Fruit fly (Drosophila melanogaster) whole organism, embryonic: Measurements from ENCODE around the gene CG33346.

Experiments
- Bgb ChIP-seq: fragments of 200-800 bp; sonication (Bioruptor generic); IDR thresholded peaks from 2 replicates; pipeline ENCODE4 v1.3.6; 2022; ENCODE audit warnings: missing biosample characterization, missing genetic modification characterization; ENCODE audit not compliant: partially characterized antibody
- CG10267 ChIP-seq: fragments of 200-800 bp; sonication (Bioruptor generic); optimal IDR thresholded peaks from 2 replicates; lab custom pipeline; 2018; ENCODE audit warnings: missing biosample characterization, mild to moderate bottlenecking, missing genetic modification characterization, moderate library complexity
- CG11456 ChIP-seq: fragments of 200-800 bp; sonication (Bioruptor generic); IDR thresholded peaks from 3 replicates; pipeline ENCODE4 v1.3.6; 2022; ENCODE audit warnings: missing biosample characterization, missing genetic modification characterization
- CG12769 ChIP-seq: fragments of 200-800 bp; sonication (Bioruptor generic); optimal IDR thresholded peaks from 2 replicates; lab custom pipeline; 2019; ENCODE audit warnings: missing biosample characterization, mild to moderate bottlenecking, missing genetic modification characterization, moderate library complexity
- CG14710 ChIP-seq: fragments of 200-800 bp; sonication (Bioruptor generic); optimal IDR thresholded peaks from 3 replicates; lab custom pipeline; 2019; ENCODE audit warnings: missing biosample characterization, mild to moderate bottlenecking, missing genetic modification characterization, moderate library complexity
- CG17186 ChIP-seq: fragments of 200-800 bp; sonication (Bioruptor generic); optimal IDR thresholded peaks from 3 replicates; lab custom pipeline; 2017; ENCODE audit warnings: missing biosample characterization, missing genetic modification reagents, missing genetic modification characterization
- CG17385 ChIP-seq: fragments of 200-800 bp; sonication (Bioruptor generic); optimal IDR thresholded peaks from 3 replicates; lab custom pipeline; 2018; ENCODE audit warnings: missing biosample characterization, mild to moderate bottlenecking, missing genetic modification characterization
- CG2875 ChIP-seq: fragments of 200-800 bp; sonication (Bioruptor generic); optimal IDR thresholded peaks from 2 replicates; lab custom pipeline; 2017; ENCODE audit warnings: missing biosample characterization, mild to moderate bottlenecking, missing genetic modification characterization, missing genetic modification reagents
- CG31365 ChIP-seq: fragments of 200-800 bp; sonication (Bioruptor generic); optimal IDR thresholded peaks from 2 replicates; lab custom pipeline; 2018; ENCODE audit warnings: missing biosample characterization, mild to moderate bottlenecking, missing genetic modification characterization
- CG33213 ChIP-seq: fragments of 200-800 bp; sonication (Bioruptor generic); optimal IDR thresholded peaks from 3 replicates; lab custom pipeline; 2016; ENCODE audit warnings: missing biosample characterization, missing genetic modification characterization
- CG3995 ChIP-seq: fragments of 200-800 bp; sonication (Bioruptor generic); optimal IDR thresholded peaks from 3 replicates; lab custom pipeline; 2016; ENCODE audit warnings: missing biosample characterization, missing genetic modification characterization
- CG4282 ChIP-seq: fragments of 200-800 bp; sonication (Bioruptor generic); optimal IDR thresholded peaks from 2 replicates; lab custom pipeline; 2016; ENCODE audit warnings: missing biosample characterization, missing genetic modification characterization
- CG6254 ChIP-seq: fragments of 200-800 bp; sonication (Bioruptor generic); optimal IDR thresholded peaks from 3 replicates; lab custom pipeline; 2017; ENCODE audit warnings: mild to moderate bottlenecking, missing biosample characterization, missing genetic modification reagents, missing genetic modification characterization
- CG9797 ChIP-seq: fragments of 200-800 bp; sonication (Bioruptor generic); optimal IDR thresholded peaks from 3 replicates; lab custom pipeline; 2018; ENCODE audit warnings: missing biosample characterization, mild to moderate bottlenecking, missing genetic modification characterization
- Deaf1 ChIP-seq: fragments of 200-800 bp; optimal IDR thresholded peaks from 3 replicates; lab custom pipeline; 2019; ENCODE audit warnings: missing biosample characterization, mild to moderate bottlenecking, missing genetic modification characterization, moderate library complexity
- Dip2 ChIP-seq: fragments of 200-800 bp; sonication (Bioruptor generic); IDR thresholded peaks from 2 replicates; pipeline ENCODE4 v1.3.6; 2022; ENCODE audit warnings: missing biosample characterization, missing genetic modification characterization
- Dref ChIP-seq: fragments of 200-800 bp; sonication (Bioruptor generic); IDR thresholded peaks from 2 replicates; pipeline ENCODE4 v1.3.6; 2022; ENCODE audit warnings: missing biosample characterization, missing genetic modification characterization
- Drgx ChIP-seq: fragments of 200-800 bp; sonication (Bioruptor generic); IDR thresholded peaks from 2 replicates; pipeline ENCODE4 v1.3.6; 2022; ENCODE audit warnings: missing biosample characterization, missing genetic modification characterization
- Ets97D ChIP-seq: fragments of 200-800 bp; sonication (Bioruptor generic); optimal IDR thresholded peaks from 3 replicates; lab custom pipeline; 2016; ENCODE audit warnings: missing biosample characterization, missing genetic modification characterization
- GATAe ChIP-seq: fragments of 200-800 bp; sonication (Bioruptor generic); conservative IDR thresholded peaks from 2 replicates; pipeline ENCODE4 v1.3.6; 2022; ENCODE audit warnings: missing biosample characterization, missing genetic modification characterization
- HmgZ ChIP-seq: fragments of 200-800 bp; sonication (Bioruptor generic); optimal IDR thresholded peaks from 2 replicates; lab custom pipeline; 2018; ENCODE audit warnings: missing biosample characterization, mild to moderate bottlenecking, missing genetic modification characterization
- Lhr ChIP-seq: fragments of 200-800 bp; sonication (Bioruptor generic); optimal IDR thresholded peaks from 3 replicates; lab custom pipeline; 2017; ENCODE audit warnings: mild to moderate bottlenecking, missing biosample characterization, missing genetic modification reagents, missing genetic modification characterization
- MESR4 ChIP-seq: fragments of 200-800 bp; sonication (Bioruptor generic); optimal IDR thresholded peaks from 2 replicates; lab custom pipeline; 2018; ENCODE audit warnings: missing biosample characterization, mild to moderate bottlenecking, missing genetic modification characterization, moderate library complexity
- NFAT ChIP-seq: fragments of 200-800 bp; sonication (Bioruptor generic); IDR thresholded peaks from 2 replicates; pipeline ENCODE4 v1.3.6; 2022; ENCODE audit warnings: missing biosample characterization, missing genetic modification characterization
- Opbp ChIP-seq: fragments of 200-800 bp; sonication (Bioruptor generic); IDR thresholded peaks from 3 replicates; pipeline ENCODE4 v1.3.6; 2022; ENCODE audit warnings: missing biosample characterization, missing genetic modification characterization; ENCODE audit not compliant: partially characterized antibody
- Pdp1 ChIP-seq, 2 experiments: fragments of 200-800 bp; sonication (Bioruptor generic); optimal IDR thresholded peaks; 3 replicates each; lab custom pipeline; 2016; ENCODE audit warnings: missing biosample characterization in 2 of 2, missing genetic modification characterization in 2 of 2, mild to moderate bottlenecking in 1 of 2, moderate library complexity in 1 of 2
- Sry-δ ChIP-seq: fragments of 200-800 bp; sonication (Bioruptor generic); optimal IDR thresholded peaks from 2 replicates; lab custom pipeline; 2016; ENCODE audit warnings: missing biosample characterization, missing genetic modification characterization
- Stat92E ChIP-seq, 3 experiments: fragments of >200 bp in 2 of 3; fragments of 200-800 bp in 1 of 3; sonication (Bioruptor generic) in 1 of 3; optimal IDR thresholded peaks; 2 replicates each; lab custom pipeline; 2017 to 2019; ENCODE audit warnings: missing biosample characterization in 3 of 3, missing genetic modification characterization in 3 of 3, mild to moderate bottlenecking in 1 of 3, moderate library complexity in 1 of 3
- YL-1 ChIP-seq: fragments of 200-800 bp; sonication (Bioruptor generic); optimal IDR thresholded peaks from 3 replicates; lab custom pipeline; 2017; ENCODE audit warnings: missing biosample characterization, mild to moderate bottlenecking, missing genetic modification characterization
- chif ChIP-seq, 2 experiments: fragments of 200-800 bp; sonication (Bioruptor generic); optimal IDR thresholded peaks; 3 replicates each; lab custom pipeline; 2016; ENCODE audit warnings: missing biosample characterization in 2 of 2, missing genetic modification characterization in 2 of 2
- ci ChIP-seq: fragments of 200-800 bp; sonication (Bioruptor generic); IDR thresholded peaks from 3 replicates; pipeline ENCODE4 v1.3.6; 2022; ENCODE audit warnings: missing biosample characterization, missing genetic modification characterization
- crol ChIP-seq: fragments of 200-800 bp; sonication (Bioruptor generic); IDR thresholded peaks from 2 replicates; pipeline ENCODE4 v1.3.6; 2022; ENCODE audit warnings: missing biosample characterization, missing genetic modification characterization
- exex ChIP-seq: fragments of 200-800 bp; sonication (Bioruptor generic); optimal IDR thresholded peaks from 4 replicates; lab custom pipeline; 2018; ENCODE audit warnings: missing biosample characterization, mild to moderate bottlenecking, missing genetic modification characterization, moderate library complexity
- eyg ChIP-seq: fragments of 200-800 bp; sonication (Bioruptor generic); optimal IDR thresholded peaks from 3 replicates; lab custom pipeline; 2016; ENCODE audit warnings: missing biosample characterization, missing genetic modification characterization
- fd96Cb ChIP-seq: fragments of 200-800 bp; sonication (Bioruptor generic); optimal IDR thresholded peaks from 2 replicates; lab custom pipeline; 2018; ENCODE audit warnings: missing biosample characterization, mild to moderate bottlenecking, missing genetic modification characterization, moderate library complexity
- gfzf ChIP-seq: fragments of 200-800 bp; sonication (Bioruptor generic); optimal IDR thresholded peaks from 2 replicates; lab custom pipeline; 2016; ENCODE audit warnings: missing biosample characterization, mild to moderate bottlenecking, missing genetic modification characterization, moderate library complexity
- grn ChIP-seq: fragments of 200-800 bp; sonication (Bioruptor generic); optimal IDR thresholded peaks from 3 replicates; lab custom pipeline; 2017; ENCODE audit warnings: missing biosample characterization, missing genetic modification characterization
- hb ChIP-seq: fragments of 200-800 bp; sonication (Bioruptor generic); IDR thresholded peaks from 3 replicates; pipeline ENCODE4 v1.3.6; 2022; ENCODE audit warnings: missing biosample characterization, missing genetic modification characterization; ENCODE audit not compliant: partially characterized antibody
- mam ChIP-seq: fragments of 200-800 bp; sonication (Bioruptor generic); optimal IDR thresholded peaks from 3 replicates; lab custom pipeline; 2016; ENCODE audit warnings: missing biosample characterization, missing genetic modification characterization
- repo ChIP-seq: fragments of 200-800 bp; sonication (Bioruptor generic); optimal IDR thresholded peaks from 2 replicates; lab custom pipeline; 2016; ENCODE audit warnings: missing biosample characterization, missing genetic modification characterization
- slbo ChIP-seq: fragments of 200-800 bp; sonication (Bioruptor generic); IDR thresholded peaks from 2 replicates; pipeline ENCODE4 v1.3.6; 2022; ENCODE audit warnings: missing biosample characterization, missing genetic modification characterization
- slou ChIP-seq: fragments of 200-800 bp; sonication (Bioruptor generic); optimal IDR thresholded peaks from 3 replicates; lab custom pipeline; 2016; ENCODE audit warnings: missing biosample characterization, missing genetic modification characterization
- slp2 ChIP-seq: fragments of 200-800 bp; sonication (Bioruptor generic); optimal IDR thresholded peaks from 2 replicates; lab custom pipeline; 2016; ENCODE audit warnings: missing biosample characterization, missing genetic modification characterization
- sug ChIP-seq: fragments of 200-800 bp; optimal IDR thresholded peaks from 2 replicates; lab custom pipeline; 2019; ENCODE audit warnings: missing biosample characterization, mild to moderate bottlenecking, missing genetic modification characterization, moderate library complexity
- trem ChIP-seq: fragments of 200-800 bp; optimal IDR thresholded peaks from 3 replicates; lab custom pipeline; 2019; ENCODE audit warnings: missing biosample characterization, mild to moderate bottlenecking, missing genetic modification characterization, moderate library complexity
- unpg ChIP-seq: fragments of 200-800 bp; sonication (Bioruptor generic); optimal IDR thresholded peaks from 3 replicates; lab custom pipeline; 2018; ENCODE audit warnings: missing biosample characterization, mild to moderate bottlenecking, missing genetic modification characterization, moderate library complexity
- vvl ChIP-seq: fragments of 200-800 bp; sonication (Bioruptor generic); IDR thresholded peaks from 2 replicates; pipeline ENCODE4 v1.3.6; 2022; ENCODE audit warnings: missing biosample characterization, missing genetic modification characterization

CG33346 gene

DNA sequence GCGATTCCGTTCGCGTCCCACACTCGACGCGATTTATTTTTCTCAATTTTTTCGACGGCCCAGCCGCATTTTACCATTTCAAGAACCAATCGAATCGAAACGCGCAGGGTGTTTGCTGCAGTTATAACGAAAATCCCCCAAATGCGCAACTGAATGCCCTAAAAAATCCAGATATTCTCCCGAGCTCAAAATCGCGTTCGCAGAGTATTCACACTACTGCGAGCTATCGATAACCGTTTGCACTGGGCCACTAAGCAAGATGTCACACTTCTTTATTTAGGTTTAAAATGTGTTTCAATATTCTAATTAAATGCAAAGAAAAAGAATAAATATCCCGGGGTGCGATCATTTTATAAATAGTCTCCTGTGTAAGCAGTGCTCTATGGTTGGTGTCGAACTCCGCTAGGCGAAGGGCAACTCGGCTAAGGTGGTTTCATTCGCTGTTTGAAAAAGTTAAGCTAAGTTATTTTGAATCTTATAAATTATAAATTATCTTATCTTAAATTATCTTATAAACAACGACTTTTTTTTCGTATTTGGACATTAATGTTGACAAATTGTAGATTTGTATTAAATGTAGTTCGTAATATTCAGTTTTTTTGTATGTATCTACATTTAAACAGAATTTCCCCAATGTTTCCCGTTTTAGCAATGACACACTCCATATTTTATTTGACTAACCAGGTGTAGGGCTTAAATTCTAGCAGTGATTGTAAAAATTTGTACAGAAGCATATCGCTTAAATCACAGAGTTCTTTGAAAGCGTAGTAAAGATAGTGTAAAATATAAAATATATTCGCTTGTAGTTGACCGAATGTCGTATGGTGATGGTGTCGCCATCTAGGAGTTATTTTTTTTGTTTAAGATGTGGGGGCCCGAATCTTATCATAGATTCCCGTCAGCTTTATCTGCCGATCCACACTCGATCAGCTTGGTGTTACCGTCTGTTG is 33.8 kb upstream of the CG33346 start, which contains the start of gene CG10011 (continued):
- TF ChIP-seq CG14710 (tag; lab: Kevin White, UChicago) (peak; percentile 37), Ets97D (GFP tag; lab: Kevin White, UChicago) (peak; percentile 47), ci (GFP tag; lab: Robert Waterston, UW) (peak; percentile 20; the same call in 1 of the 3 replicates), vvl (0 out of 2 replicates have a peak, but pooled peaks have one; percentile 25), CG33213 (peak; percentile 3), eyg (GFP tag; lab: Kevin White, UChicago) (peak; percentile 12), hb (GFP tag; lab: Robert Waterston, UW) (0 out of 3 replicates have a peak, but pooled peaks have one; percentile 18), MESR4 (GFP tag; lab: Kevin White, UChicago) (peak; percentile 73), mam (GFP tag; lab: Kevin White, UChicago) (peak; percentile 1), slp2 (GFP tag; lab: Kevin White, UChicago) (no peak), CG4282 (GFP tag; lab: Kevin White, UChicago) (peak; percentile 44), YL-1 (GFP tag; lab: Kevin White, UChicago) (peak; percentile 16), CG2875 (GFP tag; lab: Kevin White, UChicago) (peak; percentile 34), Dref (peak; percentile 32), Opbp (GFP tag; lab: Robert Waterston, UW) (peak; percentile 57; the same call in 2 of the 3 replicates), exex (no peak), Lhr (peak; percentile 58), sug (no peak), chif (GFP tag; optimal IDR thresholded peaks at IDR 0.05; lab: Kevin White, UChicago) (no peak), CG9797 (GFP tag; lab: Kevin White, UChicago) (peak; percentile 87), trem (tag; lab: Kevin White, UChicago) (peak; percentile 18), GATAe (GFP tag; lab: Robert Waterston, UW) (peak; percentile 42; the same call in 1 of the 2 replicates), Bgb (peak; percentile 55), unpg (GFP tag; lab: Kevin White, UChicago) (no peak), NFAT (0 out of 2 replicates have a peak, but pooled peaks have one; percentile 7), Stat92E (GFP tag; optimal IDR thresholded peaks at IDR 0.05; lab: Kevin White, UChicago) (no peak), crol (GFP tag; lab: Robert Waterston, UW) (no peak), Deaf1 (tag; lab: Kevin White, UChicago) (no peak), Dip2 (GFP tag; lab: Robert Waterston, UW) (peak; percentile 93), slou (GFP tag; lab: Kevin White, UChicago) (no peak), CG10267 (tag; lab: Kevin White, UChicago) (peak; percentile 16), fd96Cb (tag; lab: Kevin White, UChicago) (no peak), HmgZ (tag; lab: Kevin White, UChicago) (peak; percentile 49), Drgx (GFP tag; lab: Robert Waterston, UW) (no peak), CG17186 (peak; percentile 85), gfzf (GFP tag; lab: Kevin White, UChicago) (peak; percentile 96), slbo (GFP tag; lab: Robert Waterston, UW) (peak; percentile 35; the same call in 1 of the 2 replicates), repo (GFP tag; lab: Kevin White, UChicago) (peak; percentile 17), CG6254 (GFP tag; lab: Kevin White, UChicago) (peak; percentile 61), CG12769 (tag; lab: Kevin White, UChicago) (no peak), CG3995 (GFP tag; lab: Kevin White, UChicago) (peak; percentile 27), CG11456 (GFP tag; lab: Robert Waterston, UW) (0 out of 3 replicates have a peak, but pooled peaks have one; percentile 23), CG31365 (peak; percentile 91), Pdp1 (GFP tag; optimal IDR thresholded peaks at IDR 0.05; lab: Kevin White, UChicago) (peak in 1 of 2 experiments; percentile 16), CG17385 (peak; percentile 53), Sry-δ (GFP tag; lab: Kevin White, UChicago) (peak; percentile 1), grn (GFP tag; lab: Kevin White, UChicago) (peak; percentile 92)
